Worm (Caenorhabditis elegans) whole organism, midembryonic: Measurements from ENCODE around the gene W09G12.7.

ENCODE experiments used
- T22C8.4 ChIP-seq: fragments of 200-800 bp; sonication (Bioruptor generic); IDR thresholded peaks from 2 replicates; pipeline ENCODE4 v1.3.6; 2022; ENCODE audit warnings: missing genetic modification characterization, missing compliant biosample characterization
- cog-1 ChIP-seq: sonication (generic microtip); optimal IDR thresholded peaks from 2 replicates; lab custom pipeline; 2016; ENCODE audit warnings: missing genetic modification characterization, missing compliant biosample characterization
- flt-1 ChIP-seq: fragments of 200-800 bp; sonication (Bioruptor generic); IDR thresholded peaks from 2 replicates; pipeline ENCODE4 v1.3.6; 2022; ENCODE audit warnings: missing genetic modification characterization, missing compliant biosample characterization
- klf-2 ChIP-seq: fragments of 200-800 bp; sonication (Bioruptor generic); conservative IDR thresholded peaks from 2 replicates; pipeline ENCODE4 v1.3.6; 2022; ENCODE audit warnings: missing genetic modification reagents, missing genetic modification characterization, missing compliant biosample characterization
- med-1 ChIP-seq: sonication (generic microtip); optimal IDR thresholded peaks from 2 replicates; lab custom pipeline; 2017; ENCODE audit warnings: missing genetic modification characterization, mild to moderate bottlenecking, missing compliant biosample characterization, antibody characterized with exemption, missing genetic modification reagents; ENCODE audit not compliant: insufficient read depth
- tab-1 ChIP-seq: fragments of 200-800 bp; sonication (Bioruptor generic); IDR thresholded peaks from 2 replicates; pipeline ENCODE4 v1.3.6; 2022; ENCODE audit warnings: missing genetic modification characterization, missing compliant biosample characterization
- ztf-23 ChIP-seq: fragments of 200-800 bp; sonication (Bioruptor generic); IDR thresholded peaks from 2 replicates; pipeline ENCODE4 v1.3.6; 2022; ENCODE audit warnings: missing genetic modification reagents, missing genetic modification characterization, missing compliant biosample characterization
- ztf-29 ChIP-seq: fragments of 200-800 bp; sonication (Bioruptor generic); IDR thresholded peaks from 2 replicates; pipeline ENCODE4 v1.3.6; 2022; ENCODE audit warnings: missing genetic modification reagents, missing genetic modification characterization, missing compliant biosample characterization

- TF ChIP-seq flt-1: no peak
- no peak for TF ChIP-seq tab-1 (GFP tag; lab: Robert Waterston, UW)
- TF ChIP-seq ztf-23 (GFP tag; lab: Robert Waterston, UW): no peak
- no peak for TF ChIP-seq T22C8.4
- TF ChIP-seq ztf-29: no peak
- no peak for TF ChIP-seq klf-2 (GFP tag; lab: Robert Waterston, UW)
- TF ChIP-seq cog-1 (tag; lab: Kevin White, UChicago): no peak
- TF ChIP-seq med-1 (GFP tag; lab: Kevin White, UChicago): no peak
Observed at ce11 chrIV:1274583-1274982, 45.7 kb downstream of the W09G12.7 start, which contains the start of gene C09E9.1.
